Fruit fly (Drosophila melanogaster): ENCODE data around the gene CG13630.

The CG13630 gene

DNA sequence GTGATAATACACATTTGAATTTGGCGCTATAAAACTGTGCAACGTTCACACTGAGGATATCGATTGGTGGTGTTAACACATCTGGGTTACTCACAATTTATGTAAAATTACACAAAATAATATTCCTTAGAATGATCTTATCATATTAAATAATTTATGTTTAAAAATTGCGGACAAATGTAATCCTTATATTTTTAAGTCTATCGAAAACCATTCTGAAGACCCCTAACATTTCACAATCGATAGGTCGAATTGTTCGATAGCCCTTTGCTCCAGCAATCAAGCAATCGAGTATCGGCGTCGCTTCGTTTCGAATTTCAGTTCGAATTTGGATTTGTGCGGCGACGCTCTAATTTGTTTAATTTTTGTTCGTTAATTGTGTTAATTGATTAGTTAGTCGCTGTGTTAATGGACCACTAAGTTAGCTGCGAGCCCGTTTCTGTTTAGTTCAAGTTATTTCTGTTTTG lies 34.4 kb upstream of the CG13630 start, which contains the start of gene asp (continued):
- TF ChIP-seq sisA (GFP tag; IDR thresholded peaks at IDR 0.05), result no peak
- peak; percentile 48 for TF ChIP-seq Xbp1 (GFP tag; optimal IDR thresholded peaks at IDR 0.05)
- TF ChIP-seq sob (GFP tag; IDR thresholded peaks at IDR 0.05), result 0 out of 2 replicates have a peak, but pooled peaks have one; percentile 21
- TF ChIP-seq Dip2 (GFP tag; IDR thresholded peaks at IDR 0.05), result no peak
- TF ChIP-seq CG10959 (GFP tag; IDR thresholded peaks at IDR 0.05), result no peak
- TF ChIP-seq crc (GFP tag; optimal IDR thresholded peaks at IDR 0.05), result no peak
- no peak for TF ChIP-seq CG10267 (tag; optimal IDR thresholded peaks at IDR 0.05)
- no peak for TF ChIP-seq chm (GFP tag; IDR thresholded peaks at IDR 0.05)
- TF ChIP-seq Nf-YC (tag; optimal IDR thresholded peaks at IDR 0.05), result no peak
- no peak for TF ChIP-seq bcd (GFP tag; optimal IDR thresholded peaks at IDR 0.05)
- peak; percentile 27 for TF ChIP-seq Sin3A (optimal IDR thresholded peaks at IDR 0.05)
- TF ChIP-seq CG2129 (GFP tag; IDR thresholded peaks at IDR 0.05; ENCODE audit: partially characterized antibody), result peak; percentile 63
- TF ChIP-seq CG34376 (GFP tag; optimal IDR thresholded peaks at IDR 0.05), result no peak
- no peak for TF ChIP-seq stwl (tag; optimal IDR thresholded peaks at IDR 0.05)
- no peak for TF ChIP-seq CG3281 (GFP tag; optimal IDR thresholded peaks at IDR 0.05)
- TF ChIP-seq hbn (GFP tag; IDR thresholded peaks at IDR 0.05; ENCODE audit: partially characterized antibody), result peak; percentile 82
- no peak for TF ChIP-seq slou (GFP tag; optimal IDR thresholded peaks at IDR 0.05)
- TF ChIP-seq trh (GFP tag; optimal IDR thresholded peaks at IDR 0.05), result no peak
- no peak for TF ChIP-seq hth (optimal IDR thresholded peaks at IDR 0.05)
- TF ChIP-seq dpn (GFP tag; optimal IDR thresholded peaks at IDR 0.05), result no peak
- no peak for TF ChIP-seq rib (GFP tag; IDR thresholded peaks at IDR 0.05)
- no peak for TF ChIP-seq ftz-f1 (GFP tag; optimal IDR thresholded peaks at IDR 0.05)
- TF ChIP-seq Atf3 (GFP tag; optimal IDR thresholded peaks at IDR 0.05), result no peak
- no peak for TF ChIP-seq Bdp1 (GFP tag; optimal IDR thresholded peaks at IDR 0.05)
- TF ChIP-seq CG11504 (tag; optimal IDR thresholded peaks at IDR 0.05), result no peak
- TF ChIP-seq Atf-2 (GFP tag; optimal IDR thresholded peaks at IDR 0.05), result no peak
- peak; percentile 77 for TF ChIP-seq amos (GFP tag; IDR thresholded peaks at IDR 0.05; ENCODE audit: partially characterized antibody)
- TF ChIP-seq row (GFP tag; IDR thresholded peaks at IDR 0.05), result peak; percentile 67
- peak; percentile 77; the same call in 1 of the 2 replicates for TF ChIP-seq tna (GFP tag; IDR thresholded peaks at IDR 0.05; ENCODE audit: partially characterized antibody)
- TF ChIP-seq Sry-δ (GFP tag; optimal IDR thresholded peaks at IDR 0.05), result peak; percentile 67
- TF ChIP-seq sens (GFP tag), result peak; percentile 91
- no peak for TF ChIP-seq nerfin-1 (tag; optimal IDR thresholded peaks at IDR 0.05)
- TF ChIP-seq CG34224 (GFP tag; IDR thresholded peaks at IDR 0.05; ENCODE audit: partially characterized antibody), result peak; percentile 86
- TF ChIP-seq CG16813 (GFP tag; IDR thresholded peaks at IDR 0.05; ENCODE audit: partially characterized antibody), result peak; percentile 89
- TF ChIP-seq da (GFP tag; optimal IDR thresholded peaks at IDR 0.05), result no peak
- peak; percentile 90 for TF ChIP-seq CG7963 (GFP tag; IDR thresholded peaks at IDR 0.05; ENCODE audit: partially characterized antibody)
- TF ChIP-seq usp (GFP tag; optimal IDR thresholded peaks at IDR 0.05), result no peak
- no peak for TF ChIP-seq sr (GFP tag; IDR thresholded peaks at IDR 0.05)
- no peak for TF ChIP-seq Dip3 (GFP tag; optimal IDR thresholded peaks at IDR 0.05)
- TF ChIP-seq Med (GFP tag), result peak; percentile 33
- no peak for TF ChIP-seq TFAM (GFP tag; optimal IDR thresholded peaks at IDR 0.05)
- TF ChIP-seq CG1529 (GFP tag; optimal IDR thresholded peaks at IDR 0.05), result no peak
- TF ChIP-seq mam (GFP tag; optimal IDR thresholded peaks at IDR 0.05), result peak; percentile 4
- TF ChIP-seq chif (GFP tag; optimal IDR thresholded peaks at IDR 0.05), result no peak
- no peak for TF ChIP-seq tap (tag; optimal IDR thresholded peaks at IDR 0.05)
- peak; percentile 19 for TF ChIP-seq CG9727 (GFP tag; optimal IDR thresholded peaks at IDR 0.05)
- no peak for TF ChIP-seq CG1233 (GFP tag; optimal IDR thresholded peaks at IDR 0.05)
- TF ChIP-seq CG3407 (GFP tag; optimal IDR thresholded peaks at IDR 0.05), result no peak
- TF ChIP-seq Ada2b (GFP tag; IDR thresholded peaks at IDR 0.05), result 0 out of 2 replicates have a peak, but pooled peaks have one; percentile 10
- TF ChIP-seq CG11093 (GFP tag; IDR thresholded peaks at IDR 0.05), result no peak
- TF ChIP-seq zen (tag; optimal IDR thresholded peaks at IDR 0.05), result no peak
- no peak for TF ChIP-seq CG8359 (GFP tag; optimal IDR thresholded peaks at IDR 0.05; ENCODE audit: borderline replicate concordance)

Data from whole organism, embryonic.